Worm (Caenorhabditis elegans): ENCODE measurements around the gene mcm-3AP.

DNA sequence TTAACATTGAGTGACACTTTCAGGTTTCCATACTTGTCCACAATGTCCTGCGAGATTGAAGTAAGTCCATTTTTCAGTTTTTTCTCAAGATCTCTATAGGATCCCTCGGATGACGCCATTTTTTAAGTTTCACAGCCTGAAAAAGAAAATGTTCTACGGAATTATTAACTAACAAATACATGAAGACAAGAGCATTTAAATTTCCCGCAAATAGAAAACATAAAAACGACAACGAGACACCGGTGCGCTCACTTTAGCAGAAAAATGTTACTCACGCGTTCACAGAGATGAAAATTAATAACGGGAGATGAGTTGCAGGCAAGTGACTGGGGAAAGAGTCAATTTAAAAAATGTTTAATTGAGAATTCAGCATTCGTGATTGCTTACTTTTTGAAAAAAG lies 2.0 kb upstream of the mcm-3AP start, which contains the start of gene czw-1:
- no peak for TF ChIP-seq ztf-11 (tag; optimal IDR thresholded peaks at IDR 0.05)
- no peak for TF ChIP-seq mdl-1 (tag; optimal IDR thresholded peaks at IDR 0.05)
- TF ChIP-seq nhr-237 (tag; optimal IDR thresholded peaks at IDR 0.05), result no peak
- no peak for TF ChIP-seq ama-1 (optimal IDR thresholded peaks at IDR 0.05)
- TF ChIP-seq tbx-2 (tag; optimal IDR thresholded peaks at IDR 0.05), result no peak
- no peak for TF ChIP-seq elt-2 (tag; optimal IDR thresholded peaks at IDR 0.05)
- no peak for TF ChIP-seq snpc-4 (tag; optimal IDR thresholded peaks at IDR 0.05)
- TF ChIP-seq sptf-1 (tag; optimal IDR thresholded peaks at IDR 0.05), result no peak
- no peak for TF ChIP-seq fos-1 (tag; optimal IDR thresholded peaks at IDR 0.05)

Measured in whole organism, L1 larva.